Fruit fly (Drosophila melanogaster) whole organism, prepupa: Measurements from ENCODE around the gene wntD.

Source experiments
- CG16779 ChIP-seq: fragments of 200-800 bp; sonication (Bioruptor generic); optimal IDR thresholded peaks from 3 replicates; lab custom pipeline; 2017; ENCODE audit warnings: missing biosample characterization, mild to moderate bottlenecking, missing genetic modification characterization
- CG6163 ChIP-seq: fragments of 200-800 bp; sonication (Bioruptor generic); IDR thresholded peaks from 3 replicates; pipeline ENCODE4 v1.3.6; 2022; ENCODE audit warnings: missing biosample characterization, missing genetic modification characterization
- Eip75B ChIP-seq: fragments of 200-800 bp; sonication (Bioruptor generic); optimal IDR thresholded peaks from 3 replicates; lab custom pipeline; 2016; ENCODE audit warnings: missing biosample characterization, missing genetic modification characterization
- Sox14 ChIP-seq: fragments of 200-800 bp; sonication (Bioruptor generic); optimal IDR thresholded peaks from 3 replicates; lab custom pipeline; 2016; ENCODE audit warnings: missing biosample characterization, missing genetic modification characterization

DNA sequence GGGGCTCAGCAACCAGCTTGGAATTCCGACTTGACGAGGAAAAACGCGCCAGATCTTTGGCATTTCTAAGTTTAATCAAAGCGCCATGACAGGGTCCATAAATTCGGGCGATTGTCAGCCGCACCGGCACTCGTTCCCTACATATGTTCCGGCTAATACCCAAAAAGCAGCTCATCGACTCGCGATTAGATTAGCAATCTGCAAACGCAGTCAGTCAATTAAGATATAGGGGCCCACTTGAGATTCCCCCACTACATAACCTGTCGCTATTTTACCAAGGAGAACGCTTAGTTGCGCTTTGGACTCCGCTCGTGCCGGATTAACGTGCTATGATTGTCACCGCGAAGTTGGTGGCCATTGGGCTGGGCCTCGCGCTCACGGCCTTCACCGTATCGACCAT is 1.5 kb upstream of the wntD start, which contains the start of gene CG8773:
- TF ChIP-seq Sox14 (GFP tag; lab: Kevin White, UChicago) (no peak), Eip75B (GFP tag; lab: Kevin White, UChicago) (no peak), CG6163 (GFP tag; lab: Robert Waterston, UW) (no peak), CG16779 (no peak)
